Worm (Caenorhabditis elegans) whole organism, young adult: Measurements from ENCODE around the gene ufd-3.

Source experiments
- D2030.7 ChIP-seq: fragments of 200-800 bp; sonication (Bioruptor generic); IDR thresholded peaks from 2 replicates; pipeline ENCODE4 v1.3.6; 2022; ENCODE audit warnings: missing genetic modification reagents, missing genetic modification characterization, missing compliant biosample characterization
- K11D2.4 ChIP-seq: fragments of 200-800 bp; sonication (Bioruptor generic); IDR thresholded peaks from 2 replicates; pipeline ENCODE4 v1.3.6; 2022; ENCODE audit warnings: missing genetic modification reagents, missing genetic modification characterization, missing compliant biosample characterization
- K12H6.12 ChIP-seq: fragments of 200-800 bp; sonication (Bioruptor generic); optimal IDR thresholded peaks from 2 replicates; lab custom pipeline; 2018; ENCODE audit warnings: mild to moderate bottlenecking, missing genetic modification characterization, missing compliant biosample characterization
- Y67H2A.10 ChIP-seq: fragments of 200-800 bp; sonication (Bioruptor generic); conservative IDR thresholded peaks from 2 replicates; pipeline ENCODE4 v1.3.6; 2022; ENCODE audit warnings: missing genetic modification reagents, missing genetic modification characterization, missing compliant biosample characterization
- ZK185.1 ChIP-seq: sonication (generic microtip); optimal IDR thresholded peaks from 2 replicates; lab custom pipeline; 2016; ENCODE audit warnings: mild to moderate bottlenecking, missing genetic modification characterization, missing compliant biosample characterization; ENCODE audit not compliant: poor library complexity, severe bottlenecking
- atf-7 ChIP-seq: sonication (generic microtip); optimal IDR thresholded peaks from 2 replicates; lab custom pipeline; 2017; ENCODE audit warnings: mild to moderate bottlenecking, missing genetic modification characterization, missing compliant biosample characterization
- ccch-3 ChIP-seq: fragments of 200-800 bp; sonication (Bioruptor generic); optimal IDR thresholded peaks from 2 replicates; lab custom pipeline; 2018; ENCODE audit warnings: mild to moderate bottlenecking, missing genetic modification characterization, missing compliant biosample characterization
- ceh-100 ChIP-seq: fragments of 200-800 bp; sonication (Bioruptor generic); IDR thresholded peaks from 2 replicates; pipeline ENCODE4 v1.3.6; 2022; ENCODE audit warnings: missing genetic modification reagents, missing genetic modification characterization, missing compliant biosample characterization
- ceh-27 ChIP-seq: fragments of 200-800 bp; sonication (Bioruptor generic); optimal IDR thresholded peaks from 2 replicates; lab custom pipeline; 2018; ENCODE audit warnings: mild to moderate bottlenecking, missing genetic modification characterization, moderate library complexity, missing compliant biosample characterization
- ceh-58 ChIP-seq: fragments of 200-800 bp; sonication (Bioruptor generic); IDR thresholded peaks from 2 replicates; pipeline ENCODE4 v1.3.6; 2022; ENCODE audit warnings: missing genetic modification characterization, missing compliant biosample characterization
- dpff-1 ChIP-seq: sonication (generic microtip); optimal IDR thresholded peaks from 2 replicates; lab custom pipeline; 2017; ENCODE audit warnings: mild to moderate bottlenecking, missing genetic modification characterization, missing compliant biosample characterization
- efl-1 ChIP-seq: fragments of 150-350 bp; optimal IDR thresholded peaks from 2 replicates; lab custom pipeline; 2014; ENCODE audit warnings: missing biosample characterization, missing genetic modification reagents, missing genetic modification characterization
- ekl-4 ChIP-seq: fragments of 200-800 bp; sonication (Bioruptor generic); IDR thresholded peaks from 2 replicates; pipeline ENCODE4 v1.3.6; 2022; ENCODE audit warnings: missing genetic modification reagents, missing genetic modification characterization, missing compliant biosample characterization
- hlh-12 ChIP-seq: sonication (generic microtip); optimal IDR thresholded peaks from 2 replicates; lab custom pipeline; 2016; ENCODE audit warnings: missing genetic modification characterization, missing compliant biosample characterization
- hmg-20 ChIP-seq: fragments of 200-800 bp; sonication (Bioruptor generic); IDR thresholded peaks from 2 replicates; pipeline ENCODE4 v1.3.6; 2022; ENCODE audit warnings: missing genetic modification reagents, missing genetic modification characterization, missing compliant biosample characterization
- lin-26 ChIP-seq: fragments of 200-800 bp; sonication (Bioruptor generic); IDR thresholded peaks from 2 replicates; pipeline ENCODE4 v1.3.6; 2022; ENCODE audit warnings: missing genetic modification reagents, missing genetic modification characterization, missing compliant biosample characterization
- lin-35 ChIP-seq, 3 experiments: fragments of 150-350 bp in 2 of 3; sonication (generic microtip) in 1 of 3; optimal IDR thresholded peaks; 2 replicates each; lab custom pipeline; 2014 to 2018; ENCODE audit warnings: missing biosample characterization in 3 of 3, missing genetic modification characterization in 3 of 3, missing genetic modification reagents in 3 of 3
- lsy-27 ChIP-seq: sonication (generic microtip); optimal IDR thresholded peaks from 2 replicates; lab custom pipeline; 2017; ENCODE audit warnings: missing genetic modification characterization, mild to moderate bottlenecking, missing compliant biosample characterization, antibody characterized with exemption, missing genotype, borderline replicate concordance; ENCODE audit not compliant: insufficient read depth
- madf-3 ChIP-seq: fragments of 200-800 bp; sonication (Bioruptor generic); IDR thresholded peaks from 2 replicates; pipeline ENCODE4 v1.3.6; 2022; ENCODE audit warnings: missing genetic modification reagents, missing genetic modification characterization, missing compliant biosample characterization
- madf-6 ChIP-seq: fragments of 200-800 bp; sonication (Bioruptor generic); IDR thresholded peaks from 2 replicates; pipeline ENCODE4 v1.3.6; 2022; ENCODE audit warnings: missing genetic modification reagents, missing genetic modification characterization, missing compliant biosample characterization
- mcd-1 ChIP-seq: fragments of 200-800 bp; sonication (Bioruptor generic); IDR thresholded peaks from 2 replicates; pipeline ENCODE4 v1.3.6; 2022; ENCODE audit warnings: missing genetic modification reagents, missing genetic modification characterization, missing compliant biosample characterization
- nfya-1 ChIP-seq: sonication (generic microtip); optimal IDR thresholded peaks from 2 replicates; lab custom pipeline; 2017; ENCODE audit warnings: antibody characterized with exemption, missing compliant biosample characterization, missing genetic modification characterization, borderline replicate concordance; ENCODE audit not compliant: insufficient read depth
- nfya-2 ChIP-seq: fragments of 200-800 bp; sonication (Bioruptor generic); IDR thresholded peaks from 2 replicates; pipeline ENCODE4 v1.3.6; 2022; ENCODE audit warnings: missing genetic modification reagents, missing genetic modification characterization, missing compliant biosample characterization
- rcor-1 ChIP-seq: fragments of 200-800 bp; sonication (Bioruptor generic); IDR thresholded peaks from 2 replicates; pipeline ENCODE4 v1.3.6; 2022; ENCODE audit warnings: missing genetic modification reagents, missing genetic modification characterization, missing compliant biosample characterization
- repo-1 ChIP-seq: sonication (generic microtip); optimal IDR thresholded peaks from 2 replicates; lab custom pipeline; 2017; ENCODE audit warnings: mild to moderate bottlenecking, missing genetic modification characterization, missing compliant biosample characterization
- snpc-4 ChIP-seq, 5 experiments: fragments of 150-350 bp in 1 of 5; sonication (generic microtip) in 4 of 5; optimal IDR thresholded peaks; 2 replicates each; lab custom pipeline; 2014 to 2018; ENCODE audit warnings: missing genetic modification characterization in 5 of 5, missing biosample characterization in 3 of 5, antibody characterized with exemption in 2 of 5, mild to moderate bottlenecking in 2 of 5, missing compliant biosample characterization in 2 of 5, missing genotype in 2 of 5, moderate library complexity in 2 of 5, missing genetic modification reagents in 1 of 5
- unc-62 ChIP-seq: fragments of 150-350 bp; optimal IDR thresholded peaks from 2 replicates; lab custom pipeline; 2014; ENCODE audit warnings: missing biosample characterization, missing genetic modification reagents, missing genetic modification characterization
- zim-3 ChIP-seq: sonication (generic microtip); optimal IDR thresholded peaks from 2 replicates; lab custom pipeline; 2017; ENCODE audit warnings: mild to moderate bottlenecking, missing genetic modification characterization, moderate library complexity, missing compliant biosample characterization
- ztf-22 ChIP-seq: fragments of 200-800 bp; sonication (Bioruptor generic); optimal IDR thresholded peaks from 2 replicates; lab custom pipeline; 2018; ENCODE audit warnings: mild to moderate bottlenecking, missing genetic modification characterization, moderate library complexity, missing compliant biosample characterization
- ztf-28 ChIP-seq: fragments of 200-800 bp; sonication (Bioruptor generic); IDR thresholded peaks from 2 replicates; pipeline ENCODE4 v1.3.6; 2022; ENCODE audit warnings: missing genetic modification reagents, missing genetic modification characterization, missing compliant biosample characterization

Gene ufd-3

DNA sequence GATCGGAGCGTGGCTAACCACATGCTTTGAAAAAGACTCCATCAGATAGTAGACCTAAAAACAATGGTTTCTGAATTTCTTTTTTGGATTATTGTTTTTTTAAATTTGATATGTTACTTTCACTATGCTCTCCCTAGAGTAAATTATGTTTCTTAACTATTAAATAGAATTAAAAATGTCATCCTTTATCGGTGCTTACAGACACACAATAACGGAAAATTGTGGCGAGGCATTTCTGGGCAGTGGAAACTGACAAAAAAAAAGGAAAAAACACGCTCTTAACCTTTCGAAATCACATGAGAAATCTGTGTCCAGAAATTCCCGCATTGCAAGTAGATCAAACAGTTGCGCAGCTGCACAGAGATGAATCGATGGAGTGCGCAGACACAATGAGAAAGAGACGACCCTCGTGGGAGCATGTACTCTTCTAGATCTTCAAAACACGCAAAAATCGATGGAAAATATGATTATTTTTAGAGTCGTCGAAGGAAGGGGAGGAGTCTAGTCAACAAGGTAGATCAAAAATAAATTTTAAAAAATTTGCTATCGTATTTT, 39.6 kb downstream of the ufd-3 start, which contains the start of gene ZK892.6:
ZK892.6 (minus strand) TSS at position 51 of the 555 bp plus-strand sequence.
- TF ChIP-seq ztf-22 (GFP tag; lab: Kevin White, UChicago), result no peak
- TF ChIP-seq efl-1, result peak; percentile 80
- peak; percentile 70 for TF ChIP-seq madf-6 (GFP tag; lab: Robert Waterston, UW)

ce11 chrII:9981760-9982159, 41.2 kb downstream of the ufd-3 start, which contains the start of gene sdz-38:
Gene sdz-38 (minus strand): TSS chrII:9981860.
- TF ChIP-seq madf-3 (GFP tag; lab: Robert Waterston, UW) (0 out of 2 replicates have a peak, but pooled peaks have one; percentile 10), rcor-1 (GFP tag; lab: Robert Waterston, UW) (no peak), nfya-2 (GFP tag; lab: Robert Waterston, UW) (no peak), ceh-58 (GFP tag; lab: Robert Waterston, UW) (no peak)
- TF ChIP-seq, all 124 proteins: peak for 1

ce11 chrII:9982437-9982836, 41.9 kb downstream of the ufd-3 start:
- TF ChIP-seq ZK185.1 (tag; lab: Kevin White, UChicago) (no peak), ekl-4 (GFP tag; lab: Robert Waterston, UW) (no peak), lin-35 (GFP tag; optimal IDR thresholded peaks at IDR 0.05; lab: Kevin White, UChicago) (no peak), K12H6.12 (no peak), madf-3 (GFP tag; lab: Robert Waterston, UW) (no peak), dpff-1 (tag; lab: Kevin White, UChicago) (no peak), K11D2.4 (GFP tag; lab: Robert Waterston, UW) (no peak), mcd-1 (GFP tag; lab: Robert Waterston, UW) (no peak), D2030.7 (no peak)

DNA sequence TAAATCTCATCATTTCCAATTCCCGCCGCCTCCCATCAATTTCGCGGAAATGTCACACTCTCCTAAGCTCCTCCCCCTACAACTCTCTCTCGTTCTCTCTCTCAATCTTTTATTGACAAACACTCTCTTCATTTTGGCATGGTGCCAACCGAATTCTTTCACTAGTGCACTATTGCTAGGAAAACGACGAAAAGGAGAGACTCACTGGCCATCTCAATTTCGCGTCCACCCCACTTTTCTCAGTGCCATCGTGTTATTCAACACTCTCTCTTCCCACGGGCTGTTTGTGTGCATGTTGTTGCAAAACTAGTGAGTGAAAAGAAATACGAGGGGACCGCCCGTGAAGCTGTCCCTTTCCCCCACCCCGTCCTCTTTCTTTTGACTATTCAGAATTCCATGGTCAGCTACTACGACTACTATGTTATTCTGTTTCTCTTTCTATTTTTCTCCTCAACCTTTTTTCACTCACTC, 44.3 kb downstream of the ufd-3 start:
- TF ChIP-seq repo-1 (tag; lab: Kevin White, UChicago) (no peak), hmg-20 (GFP tag; lab: Robert Waterston, UW) (no peak), lsy-27 (no peak), ceh-27 (peak; percentile 12)

DNA sequence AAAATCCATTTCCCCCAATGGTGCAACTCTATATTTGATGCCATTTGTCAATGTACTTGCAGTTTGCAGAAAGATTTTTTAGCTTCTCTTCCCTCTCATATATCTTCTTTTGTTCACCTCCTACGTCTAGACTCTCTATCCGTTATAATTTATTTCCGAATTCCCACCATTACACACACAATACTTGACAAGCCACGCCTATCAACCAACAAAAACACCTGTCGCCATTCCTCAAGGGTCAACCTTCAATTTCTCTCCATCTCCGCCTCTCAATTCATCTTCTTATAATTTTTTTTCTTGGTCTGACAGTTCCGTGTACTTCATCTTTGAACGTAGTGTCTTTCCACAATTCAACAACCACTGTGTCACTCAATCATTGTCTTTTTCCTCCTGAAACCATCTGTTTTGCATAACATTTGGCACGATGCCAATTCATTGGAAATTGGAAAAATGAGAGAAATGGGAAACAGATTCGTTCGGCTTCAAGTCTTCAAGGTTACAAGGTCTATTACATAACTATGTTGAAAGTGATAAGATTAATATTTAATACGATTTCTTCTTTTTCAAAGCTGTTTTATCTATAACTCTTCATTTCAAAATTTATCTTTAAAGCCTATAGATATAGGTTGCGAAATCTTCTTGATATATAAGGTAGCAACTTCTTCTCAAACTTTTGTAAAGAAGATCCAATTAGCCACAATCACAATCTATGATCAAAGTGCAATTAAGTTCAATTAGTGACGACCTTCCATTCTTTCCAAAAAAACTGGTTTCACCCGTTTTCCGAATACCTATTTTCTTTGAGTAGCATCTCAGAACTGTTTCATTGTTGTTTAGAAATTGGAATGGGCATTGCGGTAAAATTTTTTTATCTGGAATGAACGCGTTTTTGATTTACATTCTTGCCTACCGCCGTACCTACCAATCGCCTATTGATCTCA, 46.4 kb downstream of the ufd-3 start:
- TF ChIP-seq efl-1, result no peak
- no peak for TF ChIP-seq ztf-28
- TF ChIP-seq madf-3 (GFP tag; lab: Robert Waterston, UW), result 0 out of 2 replicates have a peak, but pooled peaks have one; percentile 30
- TF ChIP-seq unc-62, result no peak
- no peak for TF ChIP-seq ccch-3 (GFP tag; lab: Kevin White, UChicago)
- TF ChIP-seq nfya-1, result no peak

- TF ChIP-seq lin-26, result no peak
- no peak for TF ChIP-seq Y67H2A.10 (GFP tag; lab: Robert Waterston, UW)
- no peak for TF ChIP-seq ceh-100 (GFP tag; lab: Robert Waterston, UW)
- TF ChIP-seq zim-3 (tag; lab: Kevin White, UChicago), result no peak
- no peak for TF ChIP-seq hlh-12 (tag; lab: Kevin White, UChicago)
- TF ChIP-seq atf-7 (tag; lab: Kevin White, UChicago), result no peak
- TF ChIP-seq ccch-3 (GFP tag; lab: Kevin White, UChicago), result no peak
- TF ChIP-seq snpc-4 (GFP tag; optimal IDR thresholded peaks at IDR 0.05; lab: Kevin White, UChicago), result no peak
- TF ChIP-seq snpc-4 (tag; optimal IDR thresholded peaks at IDR 0.05; lab: Kevin White, UChicago), result no peak
Observed at ce11 chrII:9988620-9989019, 48.1 kb downstream of the ufd-3 start.
